In genomic region chr3R:13797269-13797677, dm6 we compare ENCODE assay signal across 3 fruit fly cellular contexts.
TF ChIP-seq lines count a peak whose summit lies in the region.

No protein-coding gene starts in this region.

- TF ChIP-seq CTCF in whole organism, embryonic (GFP tag; optimal IDR thresholded peaks at IDR 0.05; lab: Kevin White, UChicago), result no peak

TF ChIP-seq in whole organism, embryonic, 481 proteins besides CTCF, POLR2A, EP300 and RAD21 (continues in another document):
- TF ChIP-seq CG3065 (GFP tag; optimal IDR thresholded peaks at IDR 0.05; lab: Kevin White, UChicago), result peak; percentile 67
- TF ChIP-seq dati (GFP tag; IDR thresholded peaks at IDR 0.05; lab: Robert Waterston, UW), result no peak
- no peak for TF ChIP-seq Doc3 (GFP tag; IDR thresholded peaks at IDR 0.05; lab: Robert Waterston, UW; ENCODE audit: partially characterized antibody)
- no peak for TF ChIP-seq slbo (GFP tag; IDR thresholded peaks at IDR 0.05; lab: Robert Waterston, UW)
- no peak for TF ChIP-seq cwo (GFP tag; optimal IDR thresholded peaks at IDR 0.05; lab: Kevin White, UChicago)
- TF ChIP-seq z (GFP tag; IDR thresholded peaks at IDR 0.05; lab: Robert Waterston, UW), result no peak
- TF ChIP-seq Hsf (GFP tag; optimal IDR thresholded peaks at IDR 0.05; lab: Kevin White, UChicago), result no peak
- no peak for TF ChIP-seq Mrtf (GFP tag; IDR thresholded peaks at IDR 0.05; lab: Robert Waterston, UW)
- no peak for TF ChIP-seq repo (GFP tag; optimal IDR thresholded peaks at IDR 0.05; lab: Kevin White, UChicago)
- no peak for TF ChIP-seq nerfin-1 (tag; optimal IDR thresholded peaks at IDR 0.05; lab: Kevin White, UChicago)
- TF ChIP-seq Hr51 (GFP tag; optimal IDR thresholded peaks at IDR 0.05; lab: Kevin White, UChicago), result no peak
- no peak for TF ChIP-seq bigmax (GFP tag; optimal IDR thresholded peaks at IDR 0.05; lab: Kevin White, UChicago)
- TF ChIP-seq CG30431 (GFP tag; optimal IDR thresholded peaks at IDR 0.05; lab: Kevin White, UChicago), result no peak
- no peak for TF ChIP-seq CG11398 (GFP tag; optimal IDR thresholded peaks at IDR 0.05; lab: Kevin White, UChicago)
- TF ChIP-seq CG11695 (GFP tag; IDR thresholded peaks at IDR 0.05; lab: Robert Waterston, UW), result no peak
- TF ChIP-seq corto (GFP tag; optimal IDR thresholded peaks at IDR 0.05; lab: Kevin White, UChicago), result no peak
- peak; percentile 3 for TF ChIP-seq CG4424 (GFP tag; optimal IDR thresholded peaks at IDR 0.05; lab: Kevin White, UChicago)
- no peak for TF ChIP-seq mam (GFP tag; optimal IDR thresholded peaks at IDR 0.05; lab: Kevin White, UChicago)
- TF ChIP-seq klu (GFP tag; IDR thresholded peaks at IDR 0.05; lab: Robert Waterston, UW), result no peak
- no peak for TF ChIP-seq BEAF-32 (GFP tag; optimal IDR thresholded peaks at IDR 0.05; lab: Kevin White, UChicago)
- TF ChIP-seq Rx (GFP tag; IDR thresholded peaks at IDR 0.05; lab: Robert Waterston, UW), result no peak
- no peak for TF ChIP-seq pb (GFP tag; optimal IDR thresholded peaks at IDR 0.05; lab: Kevin White, UChicago)
- no peak for TF ChIP-seq disco-r (GFP tag; optimal IDR thresholded peaks at IDR 0.05; lab: Kevin White, UChicago)
- no peak for TF ChIP-seq chn (GFP tag; optimal IDR thresholded peaks at IDR 0.05; lab: Kevin White, UChicago)
- TF ChIP-seq dysf (GFP tag; IDR thresholded peaks at IDR 0.05; lab: Robert Waterston, UW), result no peak
- no peak for TF ChIP-seq Opbp (GFP tag; IDR thresholded peaks at IDR 0.05; lab: Robert Waterston, UW; ENCODE audit: partially characterized antibody)
- TF ChIP-seq sqz (GFP tag; optimal IDR thresholded peaks at IDR 0.05; lab: Kevin White, UChicago), result no peak
- TF ChIP-seq CG13424 (tag; optimal IDR thresholded peaks at IDR 0.05; lab: Kevin White, UChicago), result no peak
- TF ChIP-seq ara (GFP tag; IDR thresholded peaks at IDR 0.05; lab: Robert Waterston, UW), result no peak
- no peak for TF ChIP-seq luna (GFP tag; optimal IDR thresholded peaks at IDR 0.05; lab: Kevin White, UChicago)
- TF ChIP-seq CG16815 (GFP tag; optimal IDR thresholded peaks at IDR 0.05; lab: Kevin White, UChicago), result no peak
- TF ChIP-seq dmrt99B (tag; optimal IDR thresholded peaks at IDR 0.05; lab: Kevin White, UChicago), result peak; percentile 23

TF ChIP-seq in whole organism, prepupa, 60 proteins besides CTCF, POLR2A, EP300 and RAD21 (continues in another document):
- TF ChIP-seq CG11762 (GFP tag; optimal IDR thresholded peaks at IDR 0.05; lab: Kevin White, UChicago; ENCODE audit: insufficient read depth), result peak; percentile 30
- TF ChIP-seq CG10669 (GFP tag; optimal IDR thresholded peaks at IDR 0.05; lab: Kevin White, UChicago), result no peak
- no peak for TF ChIP-seq CG8632 (GFP tag; optimal IDR thresholded peaks at IDR 0.05; lab: Kevin White, UChicago)
- no peak for TF ChIP-seq ss (GFP tag; optimal IDR thresholded peaks at IDR 0.05; lab: Kevin White, UChicago)
- peak; percentile 38 for TF ChIP-seq pdm3 (GFP tag; optimal IDR thresholded peaks at IDR 0.05; lab: Kevin White, UChicago)
- peak; percentile 32 for TF ChIP-seq achi (GFP tag; optimal IDR thresholded peaks at IDR 0.05; lab: Kevin White, UChicago)
- TF ChIP-seq acj6 (GFP tag; optimal IDR thresholded peaks at IDR 0.05; lab: Kevin White, UChicago), result peak; percentile 15
- peak; percentile 54 for TF ChIP-seq Lpt (GFP tag; optimal IDR thresholded peaks at IDR 0.05; lab: Kevin White, UChicago)
- TF ChIP-seq CG6163 (GFP tag; IDR thresholded peaks at IDR 0.05; lab: Robert Waterston, UW), result no peak; the same call in 2 of the 3 replicates
- TF ChIP-seq Eip75B (GFP tag; optimal IDR thresholded peaks at IDR 0.05; lab: Kevin White, UChicago), result no peak
- no peak for TF ChIP-seq CG11902 (GFP tag; optimal IDR thresholded peaks at IDR 0.05; lab: Kevin White, UChicago)
- no peak for TF ChIP-seq fd59A (GFP tag; optimal IDR thresholded peaks at IDR 0.05; lab: Kevin White, UChicago)
- peak; percentile 45 for TF ChIP-seq CG10631 (GFP tag; optimal IDR thresholded peaks at IDR 0.05; lab: Kevin White, UChicago)
- peak; percentile 25 for TF ChIP-seq topi (GFP tag; optimal IDR thresholded peaks at IDR 0.05; lab: Kevin White, UChicago)
- no peak for TF ChIP-seq spab (GFP tag; optimal IDR thresholded peaks at IDR 0.05; lab: Kevin White, UChicago)
- TF ChIP-seq CG11294 (GFP tag; IDR thresholded peaks at IDR 0.05; lab: Robert Waterston, UW), result no peak
- no peak for TF ChIP-seq CG6792 (GFP tag; optimal IDR thresholded peaks at IDR 0.05; lab: Kevin White, UChicago)
- TF ChIP-seq esn (GFP tag; optimal IDR thresholded peaks at IDR 0.05; lab: Kevin White, UChicago), result no peak
- no peak for TF ChIP-seq svp (GFP tag; lab: Kevin White, UChicago)
- TF ChIP-seq Hr38 (GFP tag; optimal IDR thresholded peaks at IDR 0.05; lab: Kevin White, UChicago), result no peak
- peak; percentile 29 for TF ChIP-seq net (GFP tag; optimal IDR thresholded peaks at IDR 0.05; lab: Kevin White, UChicago)
- TF ChIP-seq CG8319 (GFP tag; optimal IDR thresholded peaks at IDR 0.05; lab: Kevin White, UChicago), result no peak
- peak; percentile 83 for TF ChIP-seq Eip78C (GFP tag; lab: Kevin White, UChicago)
- no peak for TF ChIP-seq fd85E (GFP tag; optimal IDR thresholded peaks at IDR 0.05; lab: Kevin White, UChicago)
- TF ChIP-seq CG31627 (GFP tag; optimal IDR thresholded peaks at IDR 0.05; lab: Kevin White, UChicago), result peak; percentile 0
- peak; percentile 51 for TF ChIP-seq Gug (GFP tag; IDR thresholded peaks at IDR 0.05; lab: Robert Waterston, UW)
- TF ChIP-seq Blimp-1 (GFP tag; optimal IDR thresholded peaks at IDR 0.05; lab: Kevin White, UChicago), result no peak
- no peak for TF ChIP-seq CG9139 (GFP tag; optimal IDR thresholded peaks at IDR 0.05; lab: Kevin White, UChicago)
- TF ChIP-seq Met (GFP tag; optimal IDR thresholded peaks at IDR 0.05; lab: Kevin White, UChicago), result no peak
- peak; percentile 79 for TF ChIP-seq CG6276 (GFP tag; optimal IDR thresholded peaks at IDR 0.05; lab: Kevin White, UChicago)
- TF ChIP-seq vri (GFP tag; optimal IDR thresholded peaks at IDR 0.05; lab: Kevin White, UChicago), result no peak
- TF ChIP-seq lz (GFP tag; optimal IDR thresholded peaks at IDR 0.05; lab: Kevin White, UChicago), result no peak
- peak in 1 of 2 experiments; percentile 56 for TF ChIP-seq salr (GFP tag; optimal IDR thresholded peaks at IDR 0.05; lab: Kevin White, UChicago)
- peak; percentile 84 for TF ChIP-seq Hr4 (GFP tag; optimal IDR thresholded peaks at IDR 0.05; lab: Kevin White, UChicago)

TF ChIP-seq in whole organism, pupa, 21 proteins besides CTCF, POLR2A, EP300 and RAD21:
- TF ChIP-seq CG9948 (tag; optimal IDR thresholded peaks at IDR 0.05; lab: Kevin White, UChicago) (no peak), CG4496 (GFP tag; IDR thresholded peaks at IDR 0.05; lab: Robert Waterston, UW) (peak; percentile 70; the same call in 2 of the 3 replicates), CG13204 (GFP tag; optimal IDR thresholded peaks at IDR 0.05; lab: Kevin White, UChicago) (no peak), Pif1B (GFP tag; optimal IDR thresholded peaks at IDR 0.05; lab: Kevin White, UChicago) (peak; percentile 12), Snoo (tag; optimal IDR thresholded peaks at IDR 0.05; lab: Kevin White, UChicago) (no peak), fd96Ca (GFP tag; IDR thresholded peaks at IDR 0.05; lab: Robert Waterston, UW) (peak; percentile 67; the same call in 2 of the 3 replicates), CG15710 (tag; optimal IDR thresholded peaks at IDR 0.05; lab: Kevin White, UChicago) (no peak), CG8159 (tag; optimal IDR thresholded peaks at IDR 0.05; lab: Kevin White, UChicago) (no peak), CG32121 (GFP tag; IDR thresholded peaks at IDR 0.05; lab: Robert Waterston, UW) (peak; percentile 52), CG17806 (tag; optimal IDR thresholded peaks at IDR 0.05; lab: Kevin White, UChicago) (no peak), CG34367 (tag; optimal IDR thresholded peaks at IDR 0.05; lab: Kevin White, UChicago) (no peak), CG10348 (GFP tag; IDR thresholded peaks at IDR 0.05; lab: Robert Waterston, UW) (no peak), rn (GFP tag; IDR thresholded peaks at IDR 0.05; lab: Robert Waterston, UW) (0 out of 2 replicates have a peak, but pooled peaks have one; percentile 15), CG14655 (GFP tag; optimal IDR thresholded peaks at IDR 0.05; lab: Kevin White, UChicago) (peak; percentile 88), CG8301 (tag; optimal IDR thresholded peaks at IDR 0.05; lab: Kevin White, UChicago) (peak; percentile 85), gl (tag; optimal IDR thresholded peaks at IDR 0.05; lab: Kevin White, UChicago) (no peak), EcR (GFP tag; optimal IDR thresholded peaks at IDR 0.05; lab: Kevin White, UChicago) (no peak), Ets98B (GFP tag; IDR thresholded peaks at IDR 0.05; lab: Robert Waterston, UW) (peak; percentile 49; the same call in 1 of the 2 replicates), Pif1A (GFP tag; optimal IDR thresholded peaks at IDR 0.05; lab: Kevin White, UChicago) (peak; percentile 41), D1 (tag; optimal IDR thresholded peaks at IDR 0.05; lab: Kevin White, UChicago) (no peak), CG12605 (GFP tag; IDR thresholded peaks at IDR 0.05; lab: Robert Waterston, UW) (no peak)
TF ChIP-seq in whole organism, pupa: peak in this region for 9.

Comparison
In these comparisons a context has a peak if more than half of its experiments do, and no peak if none do; other contexts are left out.
1. Of the 7 proteins assayed by ChIP-seq in both whole organism, embryonic and whole organism, prepupa: peak only in whole organism, embryonic: Blimp-1 and Sox102F; only in whole organism, prepupa: Gug and Lpt; in both: none; in neither: 3.